Worm (Caenorhabditis elegans) whole organism, late embryonic: ENCODE measurements around the gene C09H10.5.

Experiments used
- C08G9.2 ChIP-seq: sonication (generic microtip); optimal IDR thresholded peaks from 2 replicates; lab custom pipeline; 2016; ENCODE audit warnings: mild to moderate bottlenecking, missing genetic modification characterization, moderate library complexity, missing compliant biosample characterization
- elt-2 ChIP-seq: sonication (generic microtip); optimal IDR thresholded peaks from 2 replicates; lab custom pipeline; 2016; ENCODE audit warnings: missing genetic modification reagents, missing genetic modification characterization, missing compliant biosample characterization
- fax-1 ChIP-seq: sonication (generic microtip); optimal IDR thresholded peaks from 2 replicates; lab custom pipeline; 2016; ENCODE audit warnings: missing genotype, missing genetic modification characterization, missing compliant biosample characterization
- nfya-1 ChIP-seq: sonication (generic microtip); optimal IDR thresholded peaks from 2 replicates; lab custom pipeline; 2017; ENCODE audit warnings: missing genetic modification characterization, mild to moderate bottlenecking, missing compliant biosample characterization, antibody characterized with exemption, moderate library complexity

DNA sequence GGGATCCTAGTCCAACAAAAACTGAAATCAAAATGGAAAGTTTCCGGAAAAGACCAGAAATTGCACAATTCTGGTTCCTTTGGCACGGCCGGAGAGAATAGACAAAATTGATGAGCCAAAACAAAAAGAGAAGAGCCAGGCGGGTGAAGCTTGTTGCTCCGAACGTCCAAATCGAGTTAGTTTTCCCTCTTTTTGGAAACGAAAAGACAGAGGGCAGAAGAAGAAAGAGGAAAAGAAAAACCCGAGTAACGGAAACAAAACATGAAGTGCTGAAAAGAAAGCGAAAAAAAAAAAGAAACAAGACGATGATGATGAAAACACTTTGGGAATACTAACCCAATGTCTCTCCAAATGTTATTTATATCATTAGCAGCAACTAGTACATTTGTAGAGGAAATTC lies 12.0 kb downstream of the C09H10.5 start:
- no peak for TF ChIP-seq nfya-1
- no peak for TF ChIP-seq elt-2 (tag; lab: Kevin White, UChicago)
- TF ChIP-seq C08G9.2, result no peak
- TF ChIP-seq fax-1 (tag; lab: Kevin White, UChicago), result no peak
